Worm (Caenorhabditis elegans) whole organism, young adult: ENCODE data around the gene cki-2.

Experiments
- B0019.2 ChIP-seq: fragments of 200-800 bp; sonication (Bioruptor generic); conservative IDR thresholded peaks from 2 replicates; pipeline ENCODE4 v1.3.6; 2022; ENCODE audit warnings: missing genetic modification reagents, missing genetic modification characterization, missing compliant biosample characterization
- B0035.1 ChIP-seq: sonication (generic microtip); optimal IDR thresholded peaks from 2 replicates; lab custom pipeline; 2016; ENCODE audit warnings: missing genetic modification characterization, mild to moderate bottlenecking, missing compliant biosample characterization, missing genotype, missing genetic modification reagents
- B0336.3 ChIP-seq: fragments of 200-800 bp; sonication (Bioruptor generic); IDR thresholded peaks from 2 replicates; pipeline ENCODE4 v1.3.6; 2022; ENCODE audit warnings: missing genetic modification characterization, missing compliant biosample characterization
- D2030.7 ChIP-seq: fragments of 200-800 bp; sonication (Bioruptor generic); IDR thresholded peaks from 2 replicates; pipeline ENCODE4 v1.3.6; 2022; ENCODE audit warnings: missing genetic modification reagents, missing genetic modification characterization, missing compliant biosample characterization
- F33H1.4 ChIP-seq: fragments of 200-800 bp; sonication (Bioruptor generic); IDR thresholded peaks from 2 replicates; pipeline ENCODE4 v1.3.6; 2022; ENCODE audit warnings: missing genetic modification reagents, missing genetic modification characterization, missing compliant biosample characterization
- F55B11.4 ChIP-seq: sonication (generic microtip); optimal IDR thresholded peaks from 2 replicates; lab custom pipeline; 2016; ENCODE audit warnings: missing compliant biosample characterization, missing genetic modification characterization, borderline replicate concordance; ENCODE audit not compliant: insufficient read depth
- K11D2.4 ChIP-seq: fragments of 200-800 bp; sonication (Bioruptor generic); IDR thresholded peaks from 2 replicates; pipeline ENCODE4 v1.3.6; 2022; ENCODE audit warnings: missing genetic modification reagents, missing genetic modification characterization, missing compliant biosample characterization
- Y53G8AR.9 ChIP-seq: fragments of 200-800 bp; sonication (Bioruptor generic); conservative IDR thresholded peaks from 2 replicates; pipeline ENCODE4 v1.3.6; 2022; ENCODE audit warnings: missing genetic modification reagents, missing genetic modification characterization, missing compliant biosample characterization
- Y79H2A.3 ChIP-seq: fragments of 200-800 bp; sonication (Bioruptor generic); conservative IDR thresholded peaks from 2 replicates; pipeline ENCODE4 v1.3.6; 2022; ENCODE audit warnings: missing genetic modification reagents, missing genetic modification characterization, missing compliant biosample characterization
- Y95B8A.8 ChIP-seq: fragments of 200-800 bp; sonication (Bioruptor generic); IDR thresholded peaks from 2 replicates; pipeline ENCODE4 v1.3.6; 2022; ENCODE audit warnings: missing genetic modification reagents, missing genetic modification characterization, missing compliant biosample characterization
- aptf-2 ChIP-seq: fragments of 200-800 bp; sonication (Bioruptor generic); conservative IDR thresholded peaks from 2 replicates; pipeline ENCODE4 v1.3.6; 2022; ENCODE audit warnings: missing genetic modification reagents, missing genetic modification characterization, missing compliant biosample characterization
- athp-1 ChIP-seq: sonication (generic microtip); optimal IDR thresholded peaks from 2 replicates; lab custom pipeline; 2017; ENCODE audit warnings: mild to moderate bottlenecking, missing genetic modification characterization, missing compliant biosample characterization
- attf-3 ChIP-seq: fragments of 200-800 bp; sonication (Bioruptor generic); conservative IDR thresholded peaks from 2 replicates; pipeline ENCODE4 v1.3.6; 2022; ENCODE audit warnings: missing genetic modification reagents, missing genetic modification characterization, missing compliant biosample characterization
- attf-5 ChIP-seq: fragments of 200-800 bp; sonication (Bioruptor generic); optimal IDR thresholded peaks from 2 replicates; lab custom pipeline; 2018; ENCODE audit warnings: mild to moderate bottlenecking, missing genetic modification characterization, missing compliant biosample characterization
- cebp-1 ChIP-seq, 2 experiments: fragments of 200-800 bp in 1 of 2; sonication (Bioruptor generic) in 1 of 2; sonication (generic microtip) in 1 of 2; IDR thresholded peaks in 1 of 2; optimal IDR thresholded peaks in 1 of 2; 2 replicates each; pipeline versions ENCODE4 v1.3.6 to Lab custom; 2017 to 2022; ENCODE audit warnings: missing compliant biosample characterization in 2 of 2, missing genetic modification characterization in 2 of 2, mild to moderate bottlenecking in 1 of 2, missing genetic modification reagents in 1 of 2, moderate library complexity in 1 of 2
- ceh-79 ChIP-seq: sonication (generic microtip); optimal IDR thresholded peaks from 2 replicates; lab custom pipeline; 2017; ENCODE audit warnings: mild to moderate bottlenecking, missing genetic modification characterization, missing compliant biosample characterization
- ceh-91 ChIP-seq: fragments of 200-800 bp; sonication (Bioruptor generic); IDR thresholded peaks from 2 replicates; pipeline ENCODE4 v1.3.6; 2022; ENCODE audit warnings: missing genetic modification reagents, missing genetic modification characterization, missing compliant biosample characterization
- dox-1 ChIP-seq: fragments of 200-800 bp; sonication (Bioruptor generic); IDR thresholded peaks from 2 replicates; pipeline ENCODE4 v1.3.6; 2022; ENCODE audit warnings: missing genetic modification reagents, missing genetic modification characterization, missing compliant biosample characterization
- ekl-4 ChIP-seq: fragments of 200-800 bp; sonication (Bioruptor generic); IDR thresholded peaks from 2 replicates; pipeline ENCODE4 v1.3.6; 2022; ENCODE audit warnings: missing genetic modification reagents, missing genetic modification characterization, missing compliant biosample characterization
- ets-4 ChIP-seq: fragments of 200-800 bp; sonication (Bioruptor generic); optimal IDR thresholded peaks from 2 replicates; lab custom pipeline; 2018; ENCODE audit warnings: mild to moderate bottlenecking, missing genetic modification characterization, missing compliant biosample characterization
- hmg-1.2 ChIP-seq: fragments of 200-800 bp; sonication (Bioruptor generic); IDR thresholded peaks from 2 replicates; pipeline ENCODE4 v1.3.6; 2022; ENCODE audit warnings: missing genetic modification reagents, missing genetic modification characterization, missing compliant biosample characterization
- hmg-20 ChIP-seq: fragments of 200-800 bp; sonication (Bioruptor generic); IDR thresholded peaks from 2 replicates; pipeline ENCODE4 v1.3.6; 2022; ENCODE audit warnings: missing genetic modification reagents, missing genetic modification characterization, missing compliant biosample characterization
- hsf-1 ChIP-seq: fragments of 200-800 bp; sonication (Bioruptor generic); IDR thresholded peaks from 2 replicates; pipeline ENCODE4 v1.3.6; 2022; ENCODE audit warnings: missing genetic modification reagents, missing genetic modification characterization, missing compliant biosample characterization
- lag-1 ChIP-seq: fragments of 200-800 bp; sonication (Bioruptor generic); IDR thresholded peaks from 2 replicates; pipeline ENCODE4 v1.3.6; 2022; ENCODE audit warnings: missing genetic modification reagents, missing genetic modification characterization, missing compliant biosample characterization
- let-526 ChIP-seq: fragments of 200-800 bp; sonication (Bioruptor generic); IDR thresholded peaks from 2 replicates; pipeline ENCODE4 v1.3.6; 2022; ENCODE audit warnings: missing genetic modification reagents, missing genetic modification characterization, missing compliant biosample characterization
- lin-35 ChIP-seq, 3 experiments: fragments of 150-350 bp in 2 of 3; sonication (generic microtip) in 1 of 3; optimal IDR thresholded peaks; 2 replicates each; lab custom pipeline; 2014 to 2018; ENCODE audit warnings: missing biosample characterization in 3 of 3, missing genetic modification characterization in 3 of 3, missing genetic modification reagents in 3 of 3
- lin-54 ChIP-seq: fragments of 200-800 bp; sonication (Bioruptor generic); optimal IDR thresholded peaks from 2 replicates; lab custom pipeline; 2018; ENCODE audit warnings: mild to moderate bottlenecking, missing genetic modification characterization, missing compliant biosample characterization
- madf-3 ChIP-seq: fragments of 200-800 bp; sonication (Bioruptor generic); IDR thresholded peaks from 2 replicates; pipeline ENCODE4 v1.3.6; 2022; ENCODE audit warnings: missing genetic modification reagents, missing genetic modification characterization, missing compliant biosample characterization
- madf-6 ChIP-seq: fragments of 200-800 bp; sonication (Bioruptor generic); IDR thresholded peaks from 2 replicates; pipeline ENCODE4 v1.3.6; 2022; ENCODE audit warnings: missing genetic modification reagents, missing genetic modification characterization, missing compliant biosample characterization
- madf-8 ChIP-seq: fragments of 200-800 bp; sonication (Bioruptor generic); conservative IDR thresholded peaks from 2 replicates; pipeline ENCODE4 v1.3.6; 2022; ENCODE audit warnings: missing genetic modification reagents, missing genetic modification characterization, missing compliant biosample characterization
- mcd-1 ChIP-seq: fragments of 200-800 bp; sonication (Bioruptor generic); IDR thresholded peaks from 2 replicates; pipeline ENCODE4 v1.3.6; 2022; ENCODE audit warnings: missing genetic modification reagents, missing genetic modification characterization, missing compliant biosample characterization
- mes-4 ChIP-seq: sonication (generic microtip); optimal IDR thresholded peaks from 2 replicates; lab custom pipeline; 2016; ENCODE audit warnings: missing genotype, missing genetic modification characterization, missing compliant biosample characterization
- nfyb-1 ChIP-seq: fragments of 200-800 bp; sonication (Bioruptor generic); IDR thresholded peaks from 2 replicates; pipeline ENCODE4 v1.3.6; 2022; ENCODE audit warnings: missing genetic modification reagents, missing genetic modification characterization, missing compliant biosample characterization
- snpc-1.3 ChIP-seq: sonication (generic microtip); optimal IDR thresholded peaks from 2 replicates; lab custom pipeline; 2017; ENCODE audit warnings: missing genetic modification characterization, mild to moderate bottlenecking, missing compliant biosample characterization, antibody characterized with exemption, moderate library complexity, missing genotype, missing genetic modification reagents; ENCODE audit not compliant: insufficient read depth
- snpc-3.4 ChIP-seq: sonication (generic microtip); optimal IDR thresholded peaks from 2 replicates; lab custom pipeline; 2017; ENCODE audit warnings: missing genetic modification characterization, mild to moderate bottlenecking, missing compliant biosample characterization, antibody characterized with exemption, moderate library complexity, missing genotype, missing genetic modification reagents
- snpc-4 ChIP-seq, 5 experiments: fragments of 150-350 bp in 1 of 5; sonication (generic microtip) in 4 of 5; optimal IDR thresholded peaks; 2 replicates each; lab custom pipeline; 2014 to 2018; ENCODE audit warnings: missing genetic modification characterization in 5 of 5, missing biosample characterization in 3 of 5, antibody characterized with exemption in 2 of 5, mild to moderate bottlenecking in 2 of 5, missing compliant biosample characterization in 2 of 5, missing genotype in 2 of 5, moderate library complexity in 2 of 5, missing genetic modification reagents in 1 of 5
- tbp1 ChIP-seq: fragments of 200-800 bp; sonication (Bioruptor generic); optimal IDR thresholded peaks from 2 replicates; lab custom pipeline; 2018; ENCODE audit warnings: mild to moderate bottlenecking, missing genetic modification characterization, missing compliant biosample characterization
- unc-130 ChIP-seq: sonication (generic microtip); optimal IDR thresholded peaks from 2 replicates; lab custom pipeline; 2016; ENCODE audit warnings: missing genetic modification reagents, missing genetic modification characterization, missing compliant biosample characterization
- xnd-1 ChIP-seq: sonication (generic microtip); optimal IDR thresholded peaks from 2 replicates; lab custom pipeline; 2016; ENCODE audit warnings: missing genotype, missing genetic modification reagents, missing genetic modification characterization, missing compliant biosample characterization
- ztf-18 ChIP-seq: sonication (generic microtip); optimal IDR thresholded peaks from 2 replicates; lab custom pipeline; 2016; ENCODE audit warnings: missing genotype, mild to moderate bottlenecking, missing genetic modification characterization, missing compliant biosample characterization
- ztf-26 ChIP-seq: sonication (generic microtip); optimal IDR thresholded peaks from 2 replicates; lab custom pipeline; 2017; ENCODE audit warnings: missing genetic modification characterization, missing compliant biosample characterization
- ztf-28 ChIP-seq: fragments of 200-800 bp; sonication (Bioruptor generic); IDR thresholded peaks from 2 replicates; pipeline ENCODE4 v1.3.6; 2022; ENCODE audit warnings: missing genetic modification reagents, missing genetic modification characterization, missing compliant biosample characterization
- ztf-6 ChIP-seq: fragments of 200-800 bp; sonication (Bioruptor generic); IDR thresholded peaks from 2 replicates; pipeline ENCODE4 v1.3.6; 2022; ENCODE audit warnings: missing genetic modification reagents, missing genetic modification characterization, missing compliant biosample characterization

Gene cki-2

DNA sequence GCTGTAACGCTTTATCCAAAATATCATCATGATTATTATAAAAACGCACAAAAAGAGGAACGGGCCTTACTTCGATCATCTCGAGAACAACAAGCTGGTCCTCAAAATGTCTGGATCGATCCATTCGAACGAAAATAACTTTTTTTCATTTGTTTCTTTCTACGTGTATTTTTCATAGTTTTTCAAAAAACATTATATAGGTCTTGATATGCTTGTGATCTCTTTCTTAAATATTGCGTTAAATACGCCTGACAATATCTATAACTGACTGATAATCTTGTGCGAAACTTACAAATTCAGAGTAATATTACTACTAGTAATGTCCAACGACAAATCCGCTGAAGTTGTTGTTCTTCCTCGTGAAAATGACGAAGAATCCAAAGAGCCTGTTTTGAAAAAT is 41.8 kb downstream of the cki-2 start, which contains the start of gene sds-22 (continued):
- TF ChIP-seq F55B11.4 (tag; lab: Kevin White, UChicago): no peak
- no peak for TF ChIP-seq dox-1 (GFP tag; lab: Robert Waterston, UW)
- no peak for TF ChIP-seq let-526

- TF ChIP-seq snpc-1.3: peak; percentile 62
- TF ChIP-seq B0336.3: peak; percentile 71; the same call in 1 of the 2 replicates
- TF ChIP-seq Y79H2A.3: peak; percentile 77; the same call in 1 of the 2 replicates
- TF ChIP-seq madf-3 (GFP tag; lab: Robert Waterston, UW): 0 out of 2 replicates have a peak, but pooled peaks have one; percentile 48
- peak; percentile 55 for TF ChIP-seq attf-5 (GFP tag; lab: Kevin White, UChicago)
- no peak for TF ChIP-seq cebp-1 (GFP tag; IDR thresholded peaks at IDR 0.05; lab: Robert Waterston, UW)
- TF ChIP-seq cebp-1 (tag; optimal IDR thresholded peaks at IDR 0.05; lab: Kevin White, UChicago): peak; percentile 13
- no peak for TF ChIP-seq ceh-79
- peak; percentile 95 for TF ChIP-seq xnd-1 (tag; lab: Kevin White, UChicago)
- peak; percentile 95 for TF ChIP-seq madf-8 (GFP tag; lab: Robert Waterston, UW)
- no peak for TF ChIP-seq athp-1
- TF ChIP-seq ets-4 (GFP tag; lab: Kevin White, UChicago): no peak
- TF ChIP-seq B0019.2 (GFP tag; lab: Robert Waterston, UW): peak; percentile 41; the same call in 1 of the 2 replicates
- peak; percentile 76 for TF ChIP-seq dox-1 (GFP tag; lab: Robert Waterston, UW)
- TF ChIP-seq aptf-2: no peak
- TF ChIP-seq lin-54 (GFP tag; lab: Kevin White, UChicago): peak; percentile 92
- TF ChIP-seq K11D2.4 (GFP tag; lab: Robert Waterston, UW): no peak
- TF ChIP-seq attf-3 (GFP tag; lab: Robert Waterston, UW): peak; percentile 70
- peak; percentile 70 for TF ChIP-seq ekl-4 (GFP tag; lab: Robert Waterston, UW)
- TF ChIP-seq mcd-1 (GFP tag; lab: Robert Waterston, UW): peak; percentile 36; the same call in 1 of the 2 replicates
- peak; percentile 99 for TF ChIP-seq madf-6 (GFP tag; lab: Robert Waterston, UW)
- peak; percentile 35 for TF ChIP-seq tbp1
- TF ChIP-seq hmg-20 (GFP tag; lab: Robert Waterston, UW): no peak
- TF ChIP-seq Y53G8AR.9 (GFP tag; lab: Robert Waterston, UW): peak; percentile 73; the same call in 1 of the 2 replicates
- peak in 2 of 3 experiments; percentile 19 to 74 for TF ChIP-seq lin-35 (GFP tag; optimal IDR thresholded peaks at IDR 0.05; lab: Kevin White, UChicago)
- no peak for TF ChIP-seq ztf-6 (GFP tag; lab: Robert Waterston, UW)
- TF ChIP-seq ztf-18 (tag; lab: Kevin White, UChicago): peak; percentile 1
- TF ChIP-seq mes-4 (tag; lab: Kevin White, UChicago): no peak
- peak; percentile 69; the same call in 1 of the 2 replicates for TF ChIP-seq Y95B8A.8 (GFP tag; lab: Robert Waterston, UW)
- peak; percentile 91 for TF ChIP-seq ceh-91 (GFP tag; lab: Robert Waterston, UW)
- peak; percentile 91 for TF ChIP-seq D2030.7 (GFP tag; lab: Robert Waterston, UW)
- no peak for TF ChIP-seq snpc-4 (GFP tag; optimal IDR thresholded peaks at IDR 0.05; lab: Kevin White, UChicago)
- peak in 2 of 4 experiments; percentile 14 to 43 for TF ChIP-seq snpc-4 (tag; optimal IDR thresholded peaks at IDR 0.05; lab: Kevin White, UChicago)
- no peak for TF ChIP-seq ztf-28 (GFP tag; lab: Robert Waterston, UW)
- peak; percentile 82 for TF ChIP-seq snpc-3.4 (tag; lab: Kevin White, UChicago)
- peak; percentile 78 for TF ChIP-seq hsf-1
- TF ChIP-seq F33H1.4 (GFP tag; lab: Robert Waterston, UW): peak; percentile 91
- TF ChIP-seq B0035.1: no peak
- no peak for TF ChIP-seq lag-1 (GFP tag; lab: Robert Waterston, UW)
- 0 out of 2 replicates have a peak, but pooled peaks have one; percentile 33 for TF ChIP-seq nfyb-1 (GFP tag; lab: Robert Waterston, UW)
- no peak for TF ChIP-seq ztf-26 (tag; lab: Kevin White, UChicago)
- TF ChIP-seq unc-130 (GFP tag; lab: Kevin White, UChicago): peak; percentile 82
- peak; percentile 67 for TF ChIP-seq hmg-1.2 (GFP tag; lab: Robert Waterston, UW)
These were observed 44.1 kb downstream of the cki-2 start, which contains the start of gene lin-5 for ce11 chrII:7860221-7860928. Gene lin-5, plus strand, starts transcription at chrII:7860574.
